Fruit fly (Drosophila melanogaster): ENCODE data around the gene Gprk2.

The Gprk2 gene

dm6 chr3R:31404499-31405276 lies at the start of gene Gprk2:
TSS of gene Gprk2 (plus strand) at chr3R:31405245.
- TF ChIP-seq CTCF (optimal IDR thresholded peaks at IDR 0.05): peak; percentile 18 to 54
- no peak for TF ChIP-seq CG8478 (optimal IDR thresholded peaks at IDR 0.05)

DNA sequence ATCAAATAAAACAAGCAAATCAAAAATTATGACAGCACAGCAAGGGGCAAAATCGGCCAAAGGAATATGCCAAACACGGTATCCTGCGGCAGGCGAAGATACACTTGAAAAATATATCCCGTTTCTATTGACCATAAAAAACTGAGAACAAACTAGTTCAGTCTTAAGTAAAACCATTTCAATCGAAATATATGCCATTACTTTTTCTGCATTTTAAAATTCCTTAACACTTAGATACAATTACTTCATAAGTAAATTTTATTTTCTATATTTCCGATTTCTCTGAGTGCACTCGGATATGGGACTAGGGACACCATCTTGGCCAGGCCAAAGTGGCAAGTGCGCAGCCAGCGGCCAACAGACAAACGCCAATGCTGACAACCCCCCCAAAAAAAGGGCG lies 41.4 kb upstream of the Gprk2 start:
- TF ChIP-seq CTCF (optimal IDR thresholded peaks at IDR 0.05): no peak
- no peak for TF ChIP-seq CG8478 (optimal IDR thresholded peaks at IDR 0.05)

DNA sequence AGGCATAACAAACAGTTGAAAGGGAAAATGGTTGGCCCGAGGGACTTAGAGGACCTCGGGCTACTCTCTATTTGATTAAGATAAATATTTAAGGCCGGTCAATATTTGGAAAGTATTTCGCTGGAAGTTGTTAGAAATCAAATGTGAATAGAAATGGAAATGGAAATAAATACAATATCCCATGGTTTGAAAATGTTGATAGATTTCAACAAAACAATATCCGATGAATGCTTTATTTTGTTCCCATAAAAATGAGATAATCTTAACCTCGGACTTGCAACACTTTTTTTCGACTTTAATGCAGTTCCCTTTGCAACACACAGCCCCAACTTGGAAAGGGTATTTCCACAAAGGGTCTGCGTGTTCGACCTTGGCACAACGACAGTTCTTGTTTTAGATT lies 36.0 kb upstream of the Gprk2 start:
- TF ChIP-seq CTCF (optimal IDR thresholded peaks at IDR 0.05) (no peak), CG8478 (optimal IDR thresholded peaks at IDR 0.05) (no peak)

DNA sequence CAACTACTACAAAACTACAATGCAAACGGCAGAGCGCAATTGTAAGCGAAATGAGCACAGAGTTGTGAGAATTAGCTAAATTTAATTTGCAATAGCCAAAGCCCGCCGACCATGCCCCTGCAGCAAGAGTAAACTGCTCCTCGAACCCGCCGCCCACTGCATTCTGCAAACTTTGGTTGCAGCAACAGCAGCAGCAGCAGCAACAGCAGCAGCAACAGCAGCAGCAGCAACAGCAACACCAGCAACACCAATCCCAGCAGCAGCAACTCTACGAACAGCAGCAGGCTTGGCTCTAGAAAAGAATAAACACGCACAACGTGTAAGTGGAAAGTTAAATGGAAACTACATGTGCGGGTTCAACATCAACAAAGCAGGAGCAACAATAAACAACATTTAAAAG lies 34.8 kb upstream of the Gprk2 start:
- TF ChIP-seq CTCF (optimal IDR thresholded peaks at IDR 0.05) (no peak), CG8478 (optimal IDR thresholded peaks at IDR 0.05) (no peak)

DNA sequence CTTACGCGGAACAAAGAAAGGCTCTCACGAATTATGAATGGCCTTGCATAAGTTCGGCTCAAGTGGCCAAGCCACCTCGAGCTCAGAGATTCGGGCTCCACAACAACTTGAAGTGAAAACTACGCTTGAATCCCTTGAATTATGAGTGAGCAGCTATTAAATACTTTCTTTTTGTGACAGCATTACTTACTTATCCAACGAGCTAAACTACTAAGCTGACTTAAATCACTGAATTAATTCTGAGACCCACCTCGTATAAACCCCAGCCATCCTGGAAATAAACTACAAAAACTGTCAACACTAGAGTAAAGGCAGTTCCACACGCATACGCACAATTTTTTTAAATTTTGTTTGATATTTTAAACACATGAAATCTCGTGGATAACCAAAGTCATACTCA lies 32.9 kb upstream of the Gprk2 start, which contains the start of gene gskt:
gskt (plus strand) TSS at position 301 of the 400 bp plus-strand sequence.
- TF ChIP-seq CTCF (optimal IDR thresholded peaks at IDR 0.05): no peak
- no peak for TF ChIP-seq CG8478 (optimal IDR thresholded peaks at IDR 0.05)

DNA sequence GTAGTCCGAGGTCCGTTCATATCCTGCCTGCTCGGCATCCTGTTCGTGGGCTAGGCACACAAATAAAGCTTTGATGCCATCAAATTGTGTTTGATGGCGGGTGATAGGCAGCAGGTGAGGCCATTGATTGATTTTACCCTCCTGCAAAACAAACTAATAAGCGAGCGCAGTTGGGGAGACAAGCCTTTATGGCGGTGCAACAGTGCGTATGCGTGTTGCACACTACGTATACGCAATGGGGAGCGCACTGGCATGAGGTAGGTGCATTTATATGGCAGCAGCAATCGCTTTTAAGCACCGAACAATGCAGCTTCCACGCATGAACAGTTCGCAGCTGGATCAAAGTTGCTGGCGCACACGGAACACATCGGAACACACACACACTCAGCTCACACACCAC lies 24.6 kb upstream of the Gprk2 start:
- no peak for TF ChIP-seq CTCF (optimal IDR thresholded peaks at IDR 0.05)
- no peak for TF ChIP-seq CG8478 (optimal IDR thresholded peaks at IDR 0.05)

dm6 chr3R:31381216-31381688 lies 23.8 kb upstream of the Gprk2 start:
- TF ChIP-seq CTCF (optimal IDR thresholded peaks at IDR 0.05) (peak; percentile 36 to 68), CG8478 (optimal IDR thresholded peaks at IDR 0.05) (no peak)

- TF ChIP-seq CG8478 (optimal IDR thresholded peaks at IDR 0.05): no peak
- no peak for TF ChIP-seq CTCF (optimal IDR thresholded peaks at IDR 0.05)
Observed at dm6 chr3R:31381861-31382260, 23.2 kb upstream of the Gprk2 start, which contains the start of gene CG1607. TSS of gene CG1607 (plus strand) at chr3R:31382109.

- no peak for TF ChIP-seq CTCF (optimal IDR thresholded peaks at IDR 0.05)
- no peak for TF ChIP-seq CG8478 (optimal IDR thresholded peaks at IDR 0.05)
Observed at dm6 chr3R:31384108-31384507, 20.9 kb upstream of the Gprk2 start.

DNA sequence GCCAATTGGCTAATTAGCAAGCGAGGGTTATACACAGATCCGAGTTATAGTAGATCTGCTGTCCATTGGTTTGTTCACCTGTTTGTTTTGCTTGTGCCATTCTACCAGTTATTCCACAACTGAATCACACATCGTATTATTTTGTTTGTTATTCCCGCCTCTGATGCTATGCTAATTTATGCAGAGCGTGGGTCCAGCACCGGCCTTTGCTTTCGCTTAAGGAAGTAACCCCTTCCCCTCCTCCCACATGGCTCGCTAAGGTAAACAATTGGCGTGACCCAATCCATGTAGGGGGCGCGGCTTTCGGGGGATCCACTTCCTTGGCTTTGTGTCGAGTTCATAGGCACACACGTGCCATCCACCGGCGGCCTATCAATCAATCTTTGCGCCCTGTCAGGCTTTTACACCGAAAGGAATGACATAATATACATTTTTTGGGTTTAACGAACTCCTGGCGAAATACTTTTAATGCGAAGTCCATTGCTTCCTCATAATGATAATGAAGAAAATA lies 19.2 kb upstream of the Gprk2 start:
- TF ChIP-seq CTCF (optimal IDR thresholded peaks at IDR 0.05): no peak
- TF ChIP-seq CG8478 (optimal IDR thresholded peaks at IDR 0.05): no peak

DNA sequence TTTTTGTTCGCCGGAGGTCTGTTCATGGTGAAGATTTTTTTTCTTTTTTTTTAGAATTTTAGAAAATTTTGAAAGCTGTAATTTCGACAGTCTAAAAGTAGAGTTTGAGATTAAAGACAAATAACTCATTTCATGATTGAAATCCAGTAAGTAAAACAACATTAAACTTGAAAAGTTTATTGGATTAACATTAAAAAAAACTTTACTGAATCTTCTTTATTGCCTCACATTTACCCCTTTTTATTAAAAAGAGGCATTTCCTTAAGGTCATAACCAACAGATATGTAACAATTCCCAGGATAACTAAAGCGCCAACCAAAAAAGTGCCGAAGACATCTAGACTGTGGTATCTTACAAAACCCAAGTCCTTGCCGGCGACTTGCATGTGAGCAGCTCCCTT lies 11.6 kb upstream of the Gprk2 start, which contains the start of gene CG31204:
CG31204 (minus strand) TSS at position 101 of the 400 bp plus-strand sequence.
- TF ChIP-seq CTCF (optimal IDR thresholded peaks at IDR 0.05): no peak
- no peak for TF ChIP-seq CG8478 (optimal IDR thresholded peaks at IDR 0.05)

DNA sequence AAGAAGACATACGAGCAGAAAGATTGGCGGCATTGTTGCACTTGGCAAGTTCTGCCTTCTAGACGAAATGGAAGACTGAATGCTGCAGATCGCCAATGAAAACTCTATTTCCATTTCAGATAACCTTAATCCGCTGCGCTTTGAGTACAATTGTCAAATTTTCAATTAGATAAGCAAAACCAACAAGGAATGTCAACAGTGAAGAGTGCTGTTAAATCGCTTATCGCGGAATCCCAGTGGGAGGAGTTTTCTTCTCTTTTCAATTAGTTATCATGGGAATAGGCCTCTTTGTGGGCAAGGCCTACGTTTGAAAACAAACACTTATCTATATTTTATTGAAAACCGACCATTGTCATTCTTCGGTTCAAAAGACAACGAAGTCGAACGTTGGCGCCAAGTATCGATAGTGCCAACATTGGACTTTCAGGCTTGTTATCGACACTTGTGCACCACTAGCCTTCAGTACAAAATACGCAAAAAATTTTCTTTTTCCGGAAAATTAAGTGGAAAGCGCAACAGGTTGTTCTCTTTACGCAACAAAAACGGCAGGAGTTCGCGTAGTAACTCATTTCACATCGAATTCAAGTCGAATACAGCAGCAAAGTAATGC lies 9.7 kb upstream of the Gprk2 start, which contains the start of the genes Ugt35D1 and Gcn2:
Ugt35D1 (minus strand) TSS at position 83 of the 610 bp plus-strand sequence.
Gcn2 (plus strand) TSS at position 439 of the 610 bp plus-strand sequence.
- TF ChIP-seq CTCF (optimal IDR thresholded peaks at IDR 0.05) (peak in 1 of 2 experiments; percentile 15), CG8478 (optimal IDR thresholded peaks at IDR 0.05) (no peak)

DNA sequence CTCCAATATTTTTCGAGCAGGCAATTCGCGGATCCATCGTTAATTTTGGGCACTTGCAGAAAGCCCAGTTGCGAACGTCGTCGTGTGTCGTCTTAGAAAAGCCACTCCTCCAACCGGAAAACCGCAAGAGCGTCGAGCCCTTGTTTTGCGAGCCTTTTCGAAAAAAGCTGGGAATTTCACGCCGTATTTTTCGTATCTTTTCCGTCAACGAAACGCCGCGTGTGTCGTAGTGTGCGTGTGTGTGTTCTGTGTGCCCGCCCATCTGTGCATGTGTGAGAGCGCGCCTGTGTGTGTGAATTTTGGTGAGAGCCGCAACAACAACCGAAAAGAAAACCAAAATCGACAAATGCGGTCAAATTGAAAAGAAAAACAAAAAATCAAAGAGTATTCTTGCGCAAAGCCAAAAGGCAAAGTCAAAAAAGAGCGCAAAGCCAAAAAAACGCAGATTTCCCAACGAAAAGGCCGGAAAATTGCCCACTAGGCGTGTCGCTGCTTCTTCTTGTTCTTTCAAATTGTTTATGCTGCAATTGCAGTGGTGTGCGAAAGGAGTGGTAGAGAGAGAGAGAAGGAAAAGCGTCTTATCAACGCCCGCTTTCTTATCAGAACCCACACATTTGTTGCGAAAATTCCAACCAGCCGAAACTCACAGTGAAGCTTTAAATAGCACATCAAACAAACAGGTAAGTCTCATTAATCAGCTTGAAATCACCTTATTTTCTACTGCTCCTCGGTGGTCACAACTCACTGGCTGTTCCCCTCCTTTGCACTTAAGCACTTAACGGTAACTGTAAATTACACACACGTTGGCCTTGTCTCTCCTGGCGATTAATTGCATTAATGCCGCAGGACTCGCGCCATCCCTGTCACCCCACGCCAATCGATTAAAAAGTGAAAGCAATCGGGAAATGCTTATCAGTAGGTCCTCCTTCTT lies 497 bp downstream of the Gprk2 start, which contains the start of gene PNPase:
PNPase (minus strand) TSS at position 176 of the 931 bp plus-strand sequence.
- TF ChIP-seq CTCF (optimal IDR thresholded peaks at IDR 0.05) (no peak), CG8478 (optimal IDR thresholded peaks at IDR 0.05) (no peak)

- TF ChIP-seq CTCF (optimal IDR thresholded peaks at IDR 0.05) (no peak), CG8478 (optimal IDR thresholded peaks at IDR 0.05) (no peak)
Observed at dm6 chr3R:31407026-31407654, 2.1 kb downstream of the Gprk2 start.
